Worm (Caenorhabditis elegans) whole organism, early embryonic: ENCODE data around the gene K02H11.4.

ENCODE experiments used
- ceh-36 ChIP-seq: sonication (generic microtip); optimal IDR thresholded peaks from 2 replicates; lab custom pipeline; 2016; ENCODE audit warnings: missing genetic modification characterization, inconsistent platforms, missing compliant biosample characterization
- hmg-4 ChIP-seq: fragments of 200-800 bp; sonication (Bioruptor generic); optimal IDR thresholded peaks from 2 replicates; lab custom pipeline; 2018; ENCODE audit warnings: mild to moderate bottlenecking, missing genetic modification characterization, missing compliant biosample characterization
- tbx-37 ChIP-seq: fragments of 200-800 bp; sonication (Bioruptor generic); conservative IDR thresholded peaks from 2 replicates; pipeline ENCODE4 v1.3.6; 2022; ENCODE audit warnings: missing genetic modification reagents, missing genetic modification characterization, missing compliant biosample characterization

DNA sequence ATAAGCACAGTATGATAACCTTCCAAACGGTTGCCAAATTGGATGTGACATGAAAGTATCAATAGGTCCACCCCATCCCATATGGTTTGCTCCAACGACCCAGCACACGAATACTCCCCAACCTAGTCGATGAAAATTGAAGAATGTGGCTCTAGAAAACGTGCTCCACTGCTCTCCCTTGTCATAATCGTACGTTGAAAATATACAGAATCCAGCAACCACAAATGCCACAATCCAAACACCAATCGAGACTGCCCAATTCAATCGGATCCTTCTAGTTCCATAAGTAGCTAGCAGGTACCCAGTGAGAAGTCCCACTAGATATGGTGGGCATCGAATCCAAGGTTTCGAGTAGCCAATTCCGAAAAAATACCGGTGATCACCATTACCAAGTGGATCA lies 7.8 kb upstream of the K02H11.4 start:
- TF ChIP-seq ceh-36 (no peak), hmg-4 (GFP tag; lab: Kevin White, UChicago) (no peak), tbx-37 (no peak)
